Worm (Caenorhabditis elegans) whole organism, young adult: ENCODE results near the gene C45G9.9.

Source experiments
- B0035.1 ChIP-seq: sonication (generic microtip); optimal IDR thresholded peaks from 2 replicates; lab custom pipeline; 2016; ENCODE audit warnings: missing genetic modification characterization, mild to moderate bottlenecking, missing compliant biosample characterization, missing genotype, missing genetic modification reagents
- F37B4.10 ChIP-seq: fragments of 200-800 bp; sonication (Bioruptor generic); IDR thresholded peaks from 2 replicates; pipeline ENCODE4 v1.3.6; 2022; ENCODE audit warnings: missing genetic modification characterization, missing compliant biosample characterization
- Y56A3A.18 ChIP-seq: fragments of 200-800 bp; sonication (Bioruptor generic); IDR thresholded peaks from 2 replicates; pipeline ENCODE4 v1.3.6; 2022; ENCODE audit warnings: missing genetic modification reagents, missing genetic modification characterization, missing compliant biosample characterization
- aptf-3 ChIP-seq: fragments of 200-800 bp; sonication (Bioruptor generic); IDR thresholded peaks from 2 replicates; pipeline ENCODE4 v1.3.6; 2022; ENCODE audit warnings: missing genetic modification characterization, missing compliant biosample characterization
- attf-5 ChIP-seq: fragments of 200-800 bp; sonication (Bioruptor generic); optimal IDR thresholded peaks from 2 replicates; lab custom pipeline; 2018; ENCODE audit warnings: mild to moderate bottlenecking, missing genetic modification characterization, missing compliant biosample characterization
- attf-6 ChIP-seq: fragments of 200-800 bp; sonication (Bioruptor generic); IDR thresholded peaks from 2 replicates; pipeline ENCODE4 v1.3.6; 2022; ENCODE audit warnings: missing genetic modification reagents, missing genetic modification characterization, missing compliant biosample characterization
- dox-1 ChIP-seq: fragments of 200-800 bp; sonication (Bioruptor generic); IDR thresholded peaks from 2 replicates; pipeline ENCODE4 v1.3.6; 2022; ENCODE audit warnings: missing genetic modification reagents, missing genetic modification characterization, missing compliant biosample characterization
- nhr-80 ChIP-seq: sonication (generic microtip); optimal IDR thresholded peaks from 2 replicates; lab custom pipeline; 2016; ENCODE audit warnings: missing genetic modification characterization, missing compliant biosample characterization
- nhr-90 ChIP-seq: sonication (generic microtip); optimal IDR thresholded peaks from 2 replicates; lab custom pipeline; 2016; ENCODE audit warnings: missing genotype, mild to moderate bottlenecking, missing genetic modification characterization, missing compliant biosample characterization
- pbrm-1 ChIP-seq: fragments of 200-800 bp; sonication (Bioruptor generic); IDR thresholded peaks from 2 replicates; pipeline ENCODE4 v1.3.6; 2022; ENCODE audit warnings: missing genetic modification reagents, missing genetic modification characterization, missing compliant biosample characterization
- snpc-1.1 ChIP-seq: sonication (generic microtip); optimal IDR thresholded peaks from 2 replicates; lab custom pipeline; 2017; ENCODE audit warnings: missing genetic modification characterization, mild to moderate bottlenecking, missing compliant biosample characterization, antibody characterized with exemption, moderate library complexity, missing genotype, missing genetic modification reagents; ENCODE audit not compliant: insufficient read depth
- snpc-4 ChIP-seq, 5 experiments: fragments of 150-350 bp in 1 of 5; sonication (generic microtip) in 4 of 5; optimal IDR thresholded peaks; 2 replicates each; lab custom pipeline; 2014 to 2018; ENCODE audit warnings: missing genetic modification characterization in 5 of 5, missing biosample characterization in 3 of 5, antibody characterized with exemption in 2 of 5, mild to moderate bottlenecking in 2 of 5, missing compliant biosample characterization in 2 of 5, missing genotype in 2 of 5, moderate library complexity in 2 of 5, missing genetic modification reagents in 1 of 5

DNA sequence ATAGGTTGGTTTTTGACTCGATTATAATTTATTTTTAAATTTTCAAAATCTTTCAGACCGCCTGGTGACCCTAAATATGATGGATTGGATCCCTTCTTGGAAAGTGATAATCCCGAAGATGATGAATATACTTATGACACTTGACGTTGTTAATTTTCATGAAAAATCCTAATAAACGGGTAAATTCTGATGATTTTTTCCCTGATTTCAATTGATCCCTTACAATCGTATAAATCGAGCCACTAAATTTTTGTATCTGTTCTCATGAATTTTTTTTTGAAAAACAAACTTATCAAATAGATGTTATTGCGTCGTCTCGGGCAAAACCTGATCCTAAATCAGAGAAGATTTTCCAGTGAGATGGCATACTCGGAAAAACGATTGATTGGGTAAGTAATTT, 32.6 kb downstream of the C45G9.9 start, which contains the start of gene R144.13:
- TF ChIP-seq Y56A3A.18 (GFP tag; lab: Robert Waterston, UW) (no peak), B0035.1 (no peak), snpc-1.1 (tag; lab: Kevin White, UChicago) (no peak), nhr-90 (tag; lab: Kevin White, UChicago) (no peak), snpc-4 (GFP tag; optimal IDR thresholded peaks at IDR 0.05; lab: Kevin White, UChicago) (no peak), snpc-4 (tag; optimal IDR thresholded peaks at IDR 0.05; lab: Kevin White, UChicago) (no peak), nhr-80 (tag; lab: Kevin White, UChicago) (no peak), dox-1 (GFP tag; lab: Robert Waterston, UW) (no peak), aptf-3 (GFP tag; lab: Robert Waterston, UW) (no peak), pbrm-1 (GFP tag; lab: Robert Waterston, UW) (no peak), attf-6 (no peak), attf-5 (no peak), F37B4.10 (no peak)
